Worm (Caenorhabditis elegans) whole organism, L1 larva: ENCODE results near the gene ZK856.4.

ENCODE experiments used
- nhr-237 ChIP-seq: fragments of 150-350 bp; optimal IDR thresholded peaks from 2 replicates; lab custom pipeline; 2014; ENCODE audit warnings: missing biosample characterization, missing genetic modification characterization
- tbx-2 ChIP-seq: sonication (generic microtip); optimal IDR thresholded peaks from 2 replicates; lab custom pipeline; 2016; ENCODE audit warnings: missing genetic modification characterization, missing compliant biosample characterization

DNA sequence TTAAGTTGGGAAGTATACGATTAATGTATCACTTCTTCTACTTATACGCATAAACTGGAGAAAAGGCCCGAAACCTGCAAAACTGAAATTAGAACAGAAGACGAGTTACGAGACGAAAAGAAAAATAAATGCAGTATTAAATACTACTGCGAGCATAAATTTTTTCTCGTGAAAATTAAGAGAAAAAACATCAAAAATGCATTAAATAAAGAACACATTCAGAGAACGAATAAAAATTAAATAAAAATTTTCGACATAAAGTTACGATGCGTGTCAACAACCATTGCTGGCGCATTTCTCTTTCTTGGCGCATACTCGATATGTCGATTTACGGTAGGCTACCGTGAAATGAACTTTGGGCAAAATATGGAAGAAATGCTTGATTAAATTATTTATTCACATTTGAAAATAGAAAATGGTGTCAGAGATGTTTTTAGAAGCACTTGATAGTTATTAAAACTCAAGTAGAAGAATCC lies 21.8 kb downstream of the ZK856.4 start, which contains the start of the genes ZK856.19 and ZK856.11:
- TF ChIP-seq tbx-2 (tag; lab: Kevin White, UChicago) (peak; percentile 78), nhr-237 (tag; lab: Kevin White, UChicago) (no peak)
